Fruit fly (Drosophila melanogaster) whole organism, embryonic: Measurements from ENCODE around the gene Sik2.

ENCODE experiments used
- C15 ChIP-seq: fragments of 200-800 bp; sonication (Bioruptor generic); IDR thresholded peaks from 3 replicates; pipeline ENCODE4 v1.3.6; 2022; ENCODE audit warnings: missing biosample characterization, missing genetic modification characterization
- CG10462 ChIP-seq: fragments of 200-800 bp; sonication (Bioruptor generic); optimal IDR thresholded peaks from 2 replicates; lab custom pipeline; 2016; ENCODE audit warnings: missing biosample characterization, missing genetic modification characterization
- CG11093 ChIP-seq: fragments of 200-800 bp; sonication (Bioruptor generic); IDR thresholded peaks from 3 replicates; pipeline ENCODE4 v1.3.6; 2022; ENCODE audit warnings: missing biosample characterization, missing genetic modification characterization
- CG11723 ChIP-seq: fragments of 200-800 bp; sonication (Bioruptor generic); optimal IDR thresholded peaks from 2 replicates; lab custom pipeline; 2017; ENCODE audit warnings: missing biosample characterization, mild to moderate bottlenecking, missing genetic modification characterization
- CG12219 ChIP-seq: fragments of 200-800 bp; sonication (Bioruptor generic); optimal IDR thresholded peaks from 3 replicates; lab custom pipeline; 2018; ENCODE audit warnings: missing biosample characterization, mild to moderate bottlenecking, missing genetic modification characterization
- CG12391 ChIP-seq: fragments of 200-800 bp; sonication (Bioruptor generic); optimal IDR thresholded peaks from 3 replicates; lab custom pipeline; 2018; ENCODE audit warnings: missing biosample characterization, mild to moderate bottlenecking, missing genetic modification characterization, moderate library complexity
- CG13624 ChIP-seq: fragments of 200-800 bp; sonication (Bioruptor generic); optimal IDR thresholded peaks from 2 replicates; lab custom pipeline; 2016; ENCODE audit warnings: missing biosample characterization, missing genetic modification characterization
- CG13775 ChIP-seq: fragments of 200-800 bp; sonication (Bioruptor generic); optimal IDR thresholded peaks from 3 replicates; lab custom pipeline; 2017; ENCODE audit warnings: missing biosample characterization, mild to moderate bottlenecking, missing genetic modification characterization
- CG1529 ChIP-seq: fragments of 200-800 bp; sonication (Bioruptor generic); optimal IDR thresholded peaks from 3 replicates; lab custom pipeline; 2018; ENCODE audit warnings: missing biosample characterization, missing genetic modification characterization
- CG17385 ChIP-seq: fragments of 200-800 bp; sonication (Bioruptor generic); optimal IDR thresholded peaks from 3 replicates; lab custom pipeline; 2018; ENCODE audit warnings: missing biosample characterization, mild to moderate bottlenecking, missing genetic modification characterization
- CG4424 ChIP-seq: fragments of 200-800 bp; sonication (Bioruptor generic); optimal IDR thresholded peaks from 3 replicates; lab custom pipeline; 2016; ENCODE audit warnings: missing biosample characterization, missing genetic modification characterization
- CG4730 ChIP-seq: fragments of 200-800 bp; sonication (Bioruptor generic); IDR thresholded peaks from 2 replicates; pipeline ENCODE4 v1.3.6; 2022; ENCODE audit warnings: missing biosample characterization, missing genetic modification characterization
- CG6272 ChIP-seq: fragments of 200-800 bp; sonication (Bioruptor generic); IDR thresholded peaks from 2 replicates; pipeline ENCODE4 v1.3.6; 2022; ENCODE audit warnings: missing biosample characterization, missing genetic modification characterization
- CG7745 ChIP-seq: fragments of 200-800 bp; sonication (Bioruptor generic); optimal IDR thresholded peaks from 2 replicates; lab custom pipeline; 2018; ENCODE audit warnings: missing biosample characterization, mild to moderate bottlenecking, missing genetic modification characterization, moderate library complexity
- CG7786 ChIP-seq: fragments of 200-800 bp; sonication (Bioruptor generic); optimal IDR thresholded peaks from 2 replicates; lab custom pipeline; 2016; ENCODE audit warnings: missing biosample characterization, missing genetic modification characterization
- CG8924 ChIP-seq: fragments of 200-800 bp; optimal IDR thresholded peaks from 3 replicates; lab custom pipeline; 2019; ENCODE audit warnings: missing biosample characterization, mild to moderate bottlenecking, missing genetic modification characterization, moderate library complexity
- HLH3B ChIP-seq: fragments of 200-800 bp; sonication (Bioruptor generic); IDR thresholded peaks from 2 replicates; pipeline ENCODE4 v1.3.6; 2022; ENCODE audit warnings: missing biosample characterization, missing genetic modification characterization
- HLH4C ChIP-seq: fragments of 200-800 bp; sonication (Bioruptor generic); IDR thresholded peaks from 3 replicates; pipeline ENCODE4 v1.3.6; 2022; ENCODE audit warnings: missing biosample characterization, missing genetic modification characterization; ENCODE audit not compliant: partially characterized antibody
- HmgD ChIP-seq: fragments of 200-800 bp; sonication (Bioruptor generic); optimal IDR thresholded peaks from 3 replicates; lab custom pipeline; 2016; ENCODE audit warnings: missing biosample characterization, missing genetic modification characterization
- Jarid2 ChIP-seq: fragments of 200-800 bp; sonication (Bioruptor generic); optimal IDR thresholded peaks from 3 replicates; lab custom pipeline; 2017; ENCODE audit warnings: mild to moderate bottlenecking, missing biosample characterization, missing genetic modification reagents, missing genetic modification characterization
- Ravus ChIP-seq: fragments of 200-800 bp; sonication (Bioruptor generic); IDR thresholded peaks from 2 replicates; pipeline ENCODE4 v1.3.6; 2022; ENCODE audit warnings: missing biosample characterization, missing genetic modification characterization
- Xrp1 ChIP-seq: fragments of 200-800 bp; sonication (Bioruptor generic); IDR thresholded peaks from 2 replicates; pipeline ENCODE4 v1.3.6; 2022; ENCODE audit warnings: missing biosample characterization, missing genetic modification characterization
- al ChIP-seq: fragments of 200-800 bp; sonication (Bioruptor generic); IDR thresholded peaks from 2 replicates; pipeline ENCODE4 v1.3.6; 2022; ENCODE audit warnings: missing biosample characterization, missing genetic modification characterization
- ap ChIP-seq: fragments of 200-800 bp; sonication (Bioruptor generic); IDR thresholded peaks from 2 replicates; pipeline ENCODE4 v1.3.6; 2022; ENCODE audit warnings: missing biosample characterization, missing genetic modification characterization
- bigmax ChIP-seq: fragments of 200-800 bp; sonication (Bioruptor generic); optimal IDR thresholded peaks from 2 replicates; lab custom pipeline; 2018; ENCODE audit warnings: missing biosample characterization, mild to moderate bottlenecking, missing genetic modification characterization
- bsh ChIP-seq, 2 experiments: fragments of 200-800 bp; sonication (Bioruptor generic); optimal IDR thresholded peaks; 2 replicates each; lab custom pipeline; 2017 to 2018; ENCODE audit warnings: mild to moderate bottlenecking in 2 of 2, missing biosample characterization in 2 of 2, missing genetic modification characterization in 2 of 2, moderate library complexity in 1 of 2
- btn ChIP-seq: fragments of 200-800 bp; sonication (Bioruptor generic); optimal IDR thresholded peaks from 2 replicates; lab custom pipeline; 2016; ENCODE audit warnings: missing biosample characterization, missing genetic modification characterization
- crp ChIP-seq, 2 experiments: fragments of 200-800 bp; sonication (Bioruptor generic); optimal IDR thresholded peaks; 2 replicates in 1 of 2; 3 replicates in 1 of 2; lab custom pipeline; 2017; ENCODE audit warnings: missing biosample characterization in 2 of 2, missing genetic modification characterization in 2 of 2, mild to moderate bottlenecking in 1 of 2, moderate library complexity in 1 of 2
- dati ChIP-seq: fragments of 200-800 bp; sonication (Bioruptor generic); IDR thresholded peaks from 2 replicates; pipeline ENCODE4 v1.3.6; 2022; ENCODE audit warnings: missing biosample characterization, missing genetic modification characterization
- fd102C ChIP-seq: fragments of 200-800 bp; sonication (Bioruptor generic); optimal IDR thresholded peaks from 2 replicates; lab custom pipeline; 2018; ENCODE audit warnings: missing biosample characterization, mild to moderate bottlenecking, missing genetic modification characterization, moderate library complexity
- fd64A ChIP-seq: fragments of 200-800 bp; sonication (Bioruptor generic); optimal IDR thresholded peaks from 3 replicates; lab custom pipeline; 2018; ENCODE audit warnings: missing biosample characterization, mild to moderate bottlenecking, missing genetic modification characterization
- h ChIP-seq: fragments of >200 bp; optimal IDR thresholded peaks from 2 replicates; lab custom pipeline; 2017
- kah ChIP-seq: fragments of 200-800 bp; sonication (Bioruptor generic); optimal IDR thresholded peaks from 2 replicates; lab custom pipeline; 2018; ENCODE audit warnings: missing biosample characterization, mild to moderate bottlenecking, missing genetic modification characterization
- klu ChIP-seq: fragments of 200-800 bp; sonication (Bioruptor generic); IDR thresholded peaks from 2 replicates; pipeline ENCODE4 v1.3.6; 2022; ENCODE audit warnings: missing biosample characterization, missing genetic modification characterization
- lmd ChIP-seq: fragments of 200-800 bp; sonication (Bioruptor generic); IDR thresholded peaks from 2 replicates; pipeline ENCODE4 v1.3.6; 2022; ENCODE audit warnings: missing biosample characterization, missing genetic modification characterization
- onecut ChIP-seq: fragments of 200-800 bp; sonication (Bioruptor generic); IDR thresholded peaks from 2 replicates; pipeline ENCODE4 v1.3.6; 2022; ENCODE audit warnings: missing biosample characterization, missing genetic modification characterization
- pfk ChIP-seq: fragments of 200-800 bp; sonication (Bioruptor generic); optimal IDR thresholded peaks from 2 replicates; lab custom pipeline; 2018; ENCODE audit warnings: missing biosample characterization, mild to moderate bottlenecking, missing genetic modification characterization, moderate library complexity
- pnt ChIP-seq: fragments of 200-800 bp; sonication (Bioruptor generic); optimal IDR thresholded peaks from 3 replicates; lab custom pipeline; 2016; ENCODE audit warnings: missing biosample characterization, missing genetic modification characterization
- pros ChIP-seq: fragments of 200-800 bp; sonication (Bioruptor generic); optimal IDR thresholded peaks from 3 replicates; lab custom pipeline; 2019; ENCODE audit warnings: missing biosample characterization, mild to moderate bottlenecking, missing genetic modification characterization, moderate library complexity
- psq ChIP-seq: fragments of 200-800 bp; sonication (Bioruptor generic); optimal IDR thresholded peaks from 2 replicates; lab custom pipeline; 2017; ENCODE audit warnings: missing biosample characterization, missing genetic modification characterization
- sens-2 ChIP-seq: fragments of 200-800 bp; sonication (Bioruptor generic); IDR thresholded peaks from 2 replicates; pipeline ENCODE4 v1.3.6; 2022; ENCODE audit warnings: missing biosample characterization, missing genetic modification characterization
- sim ChIP-seq: fragments of 200-800 bp; sonication (Bioruptor generic); IDR thresholded peaks from 2 replicates; pipeline ENCODE4 v1.3.6; 2022; ENCODE audit warnings: missing biosample characterization, missing genetic modification characterization
- sqz ChIP-seq: fragments of 200-800 bp; sonication (Bioruptor generic); optimal IDR thresholded peaks from 3 replicates; lab custom pipeline; 2018; ENCODE audit warnings: missing biosample characterization, mild to moderate bottlenecking, missing genetic modification characterization
- sr ChIP-seq: fragments of 200-800 bp; sonication (Bioruptor generic); IDR thresholded peaks from 3 replicates; pipeline ENCODE4 v1.3.6; 2022; ENCODE audit warnings: missing biosample characterization, missing genetic modification characterization
- tap ChIP-seq: fragments of 200-800 bp; optimal IDR thresholded peaks from 3 replicates; lab custom pipeline; 2019; ENCODE audit warnings: missing biosample characterization, mild to moderate bottlenecking, missing genetic modification characterization, moderate library complexity
- tio ChIP-seq: fragments of 200-800 bp; sonication (Bioruptor generic); optimal IDR thresholded peaks from 2 replicates; lab custom pipeline; 2017; ENCODE audit warnings: missing biosample characterization, missing genetic modification characterization, inconsistent platforms
- tll ChIP-seq, 2 experiments: fragments of 200-800 bp in 1 of 2; fragments of >200 bp in 1 of 2; sonication (Bioruptor generic) in 1 of 2; optimal IDR thresholded peaks; 2 replicates each; lab custom pipeline; 2017 to 2019; ENCODE audit warnings: missing biosample characterization in 2 of 2, missing genetic modification characterization in 2 of 2, mild to moderate bottlenecking in 1 of 2, moderate library complexity in 1 of 2
- tna ChIP-seq: fragments of 200-800 bp; sonication (Bioruptor generic); IDR thresholded peaks from 2 replicates; pipeline ENCODE4 v1.3.6; 2022; ENCODE audit warnings: missing biosample characterization, missing genetic modification characterization; ENCODE audit not compliant: partially characterized antibody
- tup ChIP-seq: fragments of 200-800 bp; sonication (Bioruptor generic); optimal IDR thresholded peaks from 2 replicates; lab custom pipeline; 2016; ENCODE audit warnings: missing biosample characterization, mild to moderate bottlenecking, missing genetic modification characterization, moderate library complexity

The Sik2 gene

dm6 chrX:2071878-2072817 lies 10.4 kb upstream of the Sik2 start, which contains the start of gene Rtca (continued):
- TF ChIP-seq kah (GFP tag; lab: Kevin White, UChicago), result peak; percentile 22
- TF ChIP-seq al (GFP tag; lab: Robert Waterston, UW), result peak; percentile 42; the same call in 1 of the 2 replicates
- TF ChIP-seq pnt (GFP tag; lab: Kevin White, UChicago), result peak; percentile 44
- TF ChIP-seq CG12391 (tag; lab: Kevin White, UChicago), result peak; percentile 68
- TF ChIP-seq CG7786 (GFP tag; lab: Kevin White, UChicago), result peak; percentile 74
- TF ChIP-seq lmd (GFP tag; lab: Robert Waterston, UW), result peak; percentile 75
- peak; percentile 6 for TF ChIP-seq Jarid2
- peak; percentile 20; the same call in 1 of the 2 replicates for TF ChIP-seq ap (GFP tag; lab: Robert Waterston, UW)
- 0 out of 2 replicates have a peak, but pooled peaks have one; percentile 17 for TF ChIP-seq CG6272 (GFP tag; lab: Robert Waterston, UW)
- peak; percentile 52 for TF ChIP-seq onecut (GFP tag; lab: Robert Waterston, UW)
- TF ChIP-seq klu (GFP tag; lab: Robert Waterston, UW), result peak; percentile 39; the same call in 1 of the 2 replicates
- no peak for TF ChIP-seq bigmax (GFP tag; lab: Kevin White, UChicago)
- TF ChIP-seq CG17385 (GFP tag; lab: Kevin White, UChicago), result peak; percentile 63
- TF ChIP-seq crp (GFP tag; optimal IDR thresholded peaks at IDR 0.05; lab: Kevin White, UChicago), result no peak
- peak; percentile 66 to 75 for TF ChIP-seq bsh (GFP tag; optimal IDR thresholded peaks at IDR 0.05; lab: Kevin White, UChicago)
- no peak for TF ChIP-seq CG7745 (tag; lab: Kevin White, UChicago)
- TF ChIP-seq CG11723 (GFP tag; lab: Kevin White, UChicago), result peak; percentile 34
- no peak for TF ChIP-seq fd64A (GFP tag; lab: Kevin White, UChicago)
- no peak for TF ChIP-seq h
- TF ChIP-seq fd102C, result no peak
- peak; percentile 72 for TF ChIP-seq Xrp1 (GFP tag; lab: Robert Waterston, UW)
- no peak for TF ChIP-seq CG4730
- TF ChIP-seq tll (GFP tag; optimal IDR thresholded peaks at IDR 0.05; lab: Kevin White, UChicago), result peak in 1 of 2 experiments; percentile 17
- no peak for TF ChIP-seq psq
- peak; percentile 46 for TF ChIP-seq CG13775 (GFP tag; lab: Kevin White, UChicago)
- TF ChIP-seq sr (GFP tag; lab: Robert Waterston, UW), result no peak
- TF ChIP-seq sqz, result no peak
- peak; percentile 38; the same call in 1 of the 3 replicates for TF ChIP-seq CG11093
- TF ChIP-seq C15 (GFP tag; lab: Robert Waterston, UW), result peak; percentile 32; the same call in 1 of the 3 replicates
- peak; percentile 51 for TF ChIP-seq CG4424
- TF ChIP-seq HmgD, result peak; percentile 27
- no peak for TF ChIP-seq sim
- TF ChIP-seq tna (GFP tag; lab: Robert Waterston, UW), result no peak
- TF ChIP-seq CG10462, result no peak
- TF ChIP-seq tio (GFP tag; lab: Kevin White, UChicago), result no peak
- no peak for TF ChIP-seq dati (GFP tag; lab: Robert Waterston, UW)
- peak; percentile 51 for TF ChIP-seq CG13624 (GFP tag; lab: Kevin White, UChicago)
- TF ChIP-seq btn (GFP tag; lab: Kevin White, UChicago), result no peak
- TF ChIP-seq tap (tag; lab: Kevin White, UChicago), result peak; percentile 64
- TF ChIP-seq tup, result no peak
- no peak for TF ChIP-seq pfk (GFP tag; lab: Kevin White, UChicago)
- peak; percentile 55 for TF ChIP-seq CG12219
- peak; percentile 62 for TF ChIP-seq CG8924 (tag; lab: Kevin White, UChicago)
- no peak for TF ChIP-seq Ravus (GFP tag; lab: Robert Waterston, UW)
- TF ChIP-seq HLH4C, result no peak
- TF ChIP-seq HLH3B (GFP tag; lab: Robert Waterston, UW), result peak; percentile 79
- TF ChIP-seq pros, result peak; percentile 31
- peak; percentile 8 for TF ChIP-seq CG1529 (GFP tag; lab: Kevin White, UChicago)
- no peak for TF ChIP-seq sens-2 (GFP tag; lab: Robert Waterston, UW)
